Worm (Caenorhabditis elegans): Measurements from ENCODE around the gene C45G9.2.

C45G9.2 gene

DNA sequence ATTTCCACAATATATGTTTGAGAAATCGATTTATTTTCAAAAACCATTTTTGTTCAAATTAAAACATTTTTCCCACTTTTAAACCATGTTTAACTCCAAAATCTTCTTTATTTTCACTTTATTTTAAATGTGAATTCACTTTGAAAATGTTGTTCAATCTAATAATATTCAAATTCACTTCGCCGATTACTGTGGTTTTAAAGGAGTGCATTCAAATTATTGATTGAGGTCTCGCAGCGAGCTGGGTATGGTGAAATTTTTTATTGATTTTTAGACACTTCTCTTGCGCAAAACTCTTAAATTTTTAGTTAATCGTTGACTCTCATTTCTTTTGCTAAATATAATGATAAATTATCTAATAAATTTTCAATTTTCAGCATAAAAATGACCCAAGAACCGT is 21.1 kb upstream of the C45G9.2 start, which contains the start of gene C45G9.5 (continued):
- TF ChIP-seq F33H1.4 (GFP tag; IDR thresholded peaks at IDR 0.05) (peak; percentile 86), let-607 (tag; optimal IDR thresholded peaks at IDR 0.05) (no peak), xnd-1 (tag; optimal IDR thresholded peaks at IDR 0.05) (peak; percentile 85), F10E7.11 (tag; optimal IDR thresholded peaks at IDR 0.05) (no peak), sptf-2 (GFP tag; optimal IDR thresholded peaks at IDR 0.05) (no peak), hmg-1.2 (GFP tag; IDR thresholded peaks at IDR 0.05) (no peak), mcd-1 (GFP tag; IDR thresholded peaks at IDR 0.05) (no peak), hsf-1 (GFP tag; IDR thresholded peaks at IDR 0.05) (no peak)

DNA sequence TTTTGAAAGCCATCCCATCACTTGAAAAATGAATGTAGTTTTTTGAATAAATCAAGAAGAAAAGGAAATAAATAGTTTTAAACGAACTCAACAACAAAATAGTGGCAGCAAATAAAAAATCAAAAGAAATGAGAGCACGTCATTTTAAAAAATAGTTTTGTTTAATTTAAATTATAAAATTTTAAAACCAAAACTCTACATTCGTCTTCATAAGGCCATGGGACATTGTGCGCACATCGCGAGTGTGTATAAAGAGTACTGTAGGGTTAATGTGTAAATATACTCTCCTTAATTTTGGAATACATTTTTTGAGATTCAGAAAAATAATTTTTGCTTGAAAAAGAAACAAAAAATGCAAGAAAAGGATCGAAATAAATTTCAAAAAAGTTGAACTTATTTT is 16.9 kb upstream of the C45G9.2 start, which contains the start of gene C45G9.15:
Gene C45G9.15 (minus strand): TSS at position 101 of the 400 bp plus-strand sequence.
- no peak for TF ChIP-seq F39B2.1 (GFP tag; IDR thresholded peaks at IDR 0.05)
- no peak for TF ChIP-seq nhr-80 (tag; optimal IDR thresholded peaks at IDR 0.05)
- no peak for TF ChIP-seq hlh-26 (GFP tag; conservative IDR thresholded peaks at IDR 0.05)
- TF ChIP-seq snpc-1.3 (tag; optimal IDR thresholded peaks at IDR 0.05; ENCODE audit: insufficient read depth): no peak
- no peak for TF ChIP-seq rcor-1 (GFP tag; IDR thresholded peaks at IDR 0.05)
- TF ChIP-seq egl-44 (GFP tag; IDR thresholded peaks at IDR 0.05): no peak
- TF ChIP-seq K12H6.12 (tag; optimal IDR thresholded peaks at IDR 0.05): no peak
- TF ChIP-seq nfyb-1 (GFP tag; IDR thresholded peaks at IDR 0.05): no peak
- no peak for TF ChIP-seq B0336.3 (GFP tag; IDR thresholded peaks at IDR 0.05)
- no peak for TF ChIP-seq tbx-9 (tag; optimal IDR thresholded peaks at IDR 0.05; ENCODE audit: borderline replicate concordance)
- no peak for TF ChIP-seq aptf-2 (GFP tag; conservative IDR thresholded peaks at IDR 0.05)
- TF ChIP-seq T07F8.4 (tag; optimal IDR thresholded peaks at IDR 0.05): no peak
- no peak for TF ChIP-seq zim-3 (tag; optimal IDR thresholded peaks at IDR 0.05)
- no peak for TF ChIP-seq cebp-2 (GFP tag; IDR thresholded peaks at IDR 0.05)
- TF ChIP-seq aptf-3 (GFP tag; IDR thresholded peaks at IDR 0.05): no peak
- TF ChIP-seq lin-40 (tag; optimal IDR thresholded peaks at IDR 0.05): no peak
- no peak for TF ChIP-seq ceh-40 (GFP tag; IDR thresholded peaks at IDR 0.05)
- TF ChIP-seq attf-3 (GFP tag; conservative IDR thresholded peaks at IDR 0.05): no peak
- TF ChIP-seq ekl-4 (GFP tag; IDR thresholded peaks at IDR 0.05): no peak
- no peak for TF ChIP-seq F23B12.7 (tag; optimal IDR thresholded peaks at IDR 0.05; ENCODE audit: insufficient read depth)

DNA sequence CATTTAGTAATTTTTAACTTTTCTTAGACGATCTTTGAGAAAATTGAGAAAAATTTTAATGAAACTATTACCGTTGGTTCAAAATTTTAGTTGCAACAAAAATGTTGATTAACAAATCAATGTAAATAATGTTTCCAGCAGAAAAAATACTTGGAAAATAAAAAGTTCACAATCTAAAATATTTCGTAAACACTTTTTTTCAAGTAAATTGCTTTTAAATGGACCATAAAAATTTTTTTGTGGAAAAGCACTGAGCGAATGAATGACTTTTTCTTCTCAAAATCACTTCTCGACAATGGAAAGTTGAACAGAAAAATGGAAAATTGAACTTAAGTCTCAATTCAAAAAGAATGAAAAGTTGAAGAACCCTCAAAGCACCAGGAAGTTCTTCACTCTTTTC is 15.3 kb upstream of the C45G9.2 start, which contains the start of gene C45G9.8:
Gene C45G9.8 (minus strand): TSS at position 101 of the 400 bp plus-strand sequence.
- no peak for TF ChIP-seq hsf-1 (GFP tag; IDR thresholded peaks at IDR 0.05)
- TF ChIP-seq nfya-2 (GFP tag; IDR thresholded peaks at IDR 0.05): no peak
- TF ChIP-seq sptf-2 (GFP tag; optimal IDR thresholded peaks at IDR 0.05): no peak
- TF ChIP-seq snpc-1.3 (tag; optimal IDR thresholded peaks at IDR 0.05; ENCODE audit: insufficient read depth): no peak
- TF ChIP-seq F49E8.2 (tag; optimal IDR thresholded peaks at IDR 0.05; ENCODE audit: insufficient read depth): no peak
- no peak for TF ChIP-seq ztf-3 (GFP tag; optimal IDR thresholded peaks at IDR 0.05)
- TF ChIP-seq madf-10 (tag; optimal IDR thresholded peaks at IDR 0.05): no peak
- no peak for TF ChIP-seq let-526 (GFP tag; IDR thresholded peaks at IDR 0.05)
- TF ChIP-seq xnd-1 (tag; optimal IDR thresholded peaks at IDR 0.05): no peak
- no peak for TF ChIP-seq snpc-1.1 (tag; optimal IDR thresholded peaks at IDR 0.05; ENCODE audit: insufficient read depth)
- no peak for TF ChIP-seq ceh-27 (GFP tag; optimal IDR thresholded peaks at IDR 0.05)
- no peak for TF ChIP-seq F22D6.2 (tag; optimal IDR thresholded peaks at IDR 0.05)
- no peak for TF ChIP-seq aptf-3 (GFP tag; IDR thresholded peaks at IDR 0.05)
- no peak for TF ChIP-seq C06A6.2 (GFP tag; conservative IDR thresholded peaks at IDR 0.05)
- TF ChIP-seq ama-1 (optimal IDR thresholded peaks at IDR 0.05): no peak
- TF ChIP-seq ama-1 (GFP tag; optimal IDR thresholded peaks at IDR 0.05): no peak
- TF ChIP-seq bed-1 (GFP tag; IDR thresholded peaks at IDR 0.05): no peak
